Worm (Caenorhabditis elegans) whole organism, L4/young adult: ENCODE measurements around the gene F25B3.5.

Experiments
- W03F9.2 ChIP-seq: fragments of 150-350 bp; optimal IDR thresholded peaks from 2 replicates; lab custom pipeline; 2014; ENCODE audit warnings: missing biosample characterization, missing genetic modification characterization
- him-1 ChIP-seq: sonication (generic microtip); optimal IDR thresholded peaks from 2 replicates; lab custom pipeline; 2016; ENCODE audit warnings: missing genotype, missing genetic modification reagents, missing genetic modification characterization, missing compliant biosample characterization

DNA sequence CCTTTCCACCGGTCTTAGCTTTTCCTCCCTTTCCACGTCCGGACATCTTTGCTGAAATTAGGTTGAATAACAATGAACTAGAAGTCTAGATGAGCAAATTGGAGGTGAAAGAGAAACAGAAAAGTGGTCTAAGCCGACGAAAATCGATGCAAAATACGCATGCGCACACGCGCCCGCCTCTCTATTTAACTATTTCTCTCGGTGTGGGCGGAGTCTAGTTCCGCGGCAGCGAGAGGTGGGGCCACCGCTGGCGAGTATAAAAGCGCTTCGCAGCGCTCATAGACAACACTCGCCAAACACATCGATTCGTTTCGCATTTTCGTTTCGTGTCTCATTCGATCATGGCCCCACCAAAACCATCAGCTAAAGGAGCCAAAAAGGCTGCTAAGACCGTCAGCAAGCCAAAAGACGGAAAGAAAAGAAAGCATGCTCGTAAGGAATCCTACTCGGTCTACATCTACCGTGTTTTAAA lies 24.8 kb downstream of the F25B3.5 start, which contains the start of the genes his-35 and his-41:
- TF ChIP-seq him-1 (tag; lab: Kevin White, UChicago), result no peak
- no peak for TF ChIP-seq W03F9.2 (tag; lab: Kevin White, UChicago)
